Worm (Caenorhabditis elegans): ENCODE results near the gene T15B7.1.

The T15B7.1 gene

ce11 chrV:6842437-6842836 is at the start of gene T15B7.1:
TSS of gene T15B7.1 (plus strand) at chrV:6842737.
- no peak for TF ChIP-seq syd-9 (tag; optimal IDR thresholded peaks at IDR 0.05)
- TF ChIP-seq gmeb-2 (tag; optimal IDR thresholded peaks at IDR 0.05), result no peak
- TF ChIP-seq K09A11.1 (tag; optimal IDR thresholded peaks at IDR 0.05; ENCODE audit: insufficient read depth), result no peak
- no peak for TF ChIP-seq ceh-18 (tag; optimal IDR thresholded peaks at IDR 0.05)
- no peak for TF ChIP-seq ceh-34 (tag; optimal IDR thresholded peaks at IDR 0.05)
- no peak for TF ChIP-seq ahr-1 (tag; optimal IDR thresholded peaks at IDR 0.05)

ce11 chrV:6792973-6793372 is 49.6 kb upstream of the T15B7.1 start:
- TF ChIP-seq pag-3 (tag; optimal IDR thresholded peaks at IDR 0.05; ENCODE audit: borderline replicate concordance) (no peak), hlh-30 (tag; optimal IDR thresholded peaks at IDR 0.05; ENCODE audit: insufficient read depth) (no peak), npax-4 (tag; optimal IDR thresholded peaks at IDR 0.05) (no peak)

- TF ChIP-seq ceh-31 (tag; optimal IDR thresholded peaks at IDR 0.05) (peak; percentile 8), ref-2 (tag; optimal IDR thresholded peaks at IDR 0.05) (no peak)
These were observed 48.7 kb upstream of the T15B7.1 start, which contains the start of gene ZC404.1 for ce11 chrV:6793744-6794239. TSS of gene ZC404.1 (plus strand) at chrV:6794189.

- TF ChIP-seq odd-2 (tag; optimal IDR thresholded peaks at IDR 0.05) (no peak), C08G9.2 (tag; optimal IDR thresholded peaks at IDR 0.05) (no peak), pros-1 (tag; optimal IDR thresholded peaks at IDR 0.05) (no peak), elt-4 (tag; optimal IDR thresholded peaks at IDR 0.05) (no peak), sox-4 (tag; optimal IDR thresholded peaks at IDR 0.05) (no peak), unc-3 (GFP tag; conservative IDR thresholded peaks at IDR 0.05) (no peak), unc-3 (tag; optimal IDR thresholded peaks at IDR 0.05) (no peak), hlh-6 (tag; optimal IDR thresholded peaks at IDR 0.05) (no peak), gmeb-2 (tag; optimal IDR thresholded peaks at IDR 0.05) (no peak), T23F11.4 (GFP tag; optimal IDR thresholded peaks at IDR 0.05) (no peak), ets-4 (tag; optimal IDR thresholded peaks at IDR 0.05) (no peak), nhr-232 (tag; optimal IDR thresholded peaks at IDR 0.05) (no peak), ama-1 (optimal IDR thresholded peaks at IDR 0.05) (no peak), mec-3 (tag; optimal IDR thresholded peaks at IDR 0.05; ENCODE audit: borderline replicate concordance) (no peak), hlh-8 (tag; optimal IDR thresholded peaks at IDR 0.05) (no peak), dve-1 (tag; optimal IDR thresholded peaks at IDR 0.05) (no peak)
These were observed 46.3 kb upstream of the T15B7.1 start for ce11 chrV:6796264-6796663.

ce11 chrV:6796894-6797293 is 45.6 kb upstream of the T15B7.1 start:
- TF ChIP-seq mec-3 (tag; optimal IDR thresholded peaks at IDR 0.05; ENCODE audit: borderline replicate concordance) (no peak), ceh-34 (tag; optimal IDR thresholded peaks at IDR 0.05) (no peak), K02D7.2 (tag; optimal IDR thresholded peaks at IDR 0.05) (no peak), ceh-22 (tag; optimal IDR thresholded peaks at IDR 0.05) (no peak), madf-2 (tag; optimal IDR thresholded peaks at IDR 0.05) (no peak), ama-1 (optimal IDR thresholded peaks at IDR 0.05) (no peak), sox-4 (tag; optimal IDR thresholded peaks at IDR 0.05) (no peak), Y22D7AL.16 (tag; optimal IDR thresholded peaks at IDR 0.05) (no peak), pqm-1 (tag; optimal IDR thresholded peaks at IDR 0.05) (no peak), lin-11 (tag; optimal IDR thresholded peaks at IDR 0.05) (no peak), ceh-31 (tag; optimal IDR thresholded peaks at IDR 0.05) (peak; percentile 52), ceh-19 (GFP tag; optimal IDR thresholded peaks at IDR 0.05) (peak; percentile 12), zip-5 (tag; optimal IDR thresholded peaks at IDR 0.05) (no peak), pha-4 (tag; optimal IDR thresholded peaks at IDR 0.05) (no peak), pag-3 (tag; optimal IDR thresholded peaks at IDR 0.05; ENCODE audit: borderline replicate concordance) (no peak), fax-1 (tag; optimal IDR thresholded peaks at IDR 0.05) (no peak), unc-86 (tag; optimal IDR thresholded peaks at IDR 0.05) (no peak), lim-6 (tag; optimal IDR thresholded peaks at IDR 0.05) (no peak), nfya-1 (tag; optimal IDR thresholded peaks at IDR 0.05) (peak; percentile 22), K09A11.1 (tag; optimal IDR thresholded peaks at IDR 0.05; ENCODE audit: insufficient read depth) (no peak), nhr-232 (tag; optimal IDR thresholded peaks at IDR 0.05) (no peak), nhr-11 (tag; optimal IDR thresholded peaks at IDR 0.05) (no peak), pha-2 (tag; optimal IDR thresholded peaks at IDR 0.05) (peak; percentile 28), C08G9.2 (tag; optimal IDR thresholded peaks at IDR 0.05) (no peak), ttx-3 (tag; optimal IDR thresholded peaks at IDR 0.05) (no peak)

All from whole organism, late embryonic.